Fruit fly (Drosophila melanogaster) whole organism, embryonic: ENCODE measurements around the gene CG3999.
A peak's percentile ranks its signal among the peaks of the same experiment; 100 is the strongest.

Source experiments
- Atf-2 ChIP-seq: fragments of 200-800 bp; sonication (Bioruptor generic); optimal IDR thresholded peaks from 2 replicates; lab custom pipeline; 2016; ENCODE audit warnings: missing biosample characterization, missing genetic modification characterization
- Atf6 ChIP-seq: fragments of 200-800 bp; sonication (Bioruptor generic); IDR thresholded peaks from 2 replicates; pipeline ENCODE4 v1.3.6; 2022; ENCODE audit warnings: missing biosample characterization, missing genetic modification characterization
- CG10321 ChIP-seq: fragments of 200-800 bp; sonication (Bioruptor generic); IDR thresholded peaks from 2 replicates; pipeline ENCODE4 v1.3.6; 2022; ENCODE audit warnings: missing biosample characterization, missing genetic modification characterization
- CG11504 ChIP-seq: fragments of 200-800 bp; sonication (Bioruptor generic); optimal IDR thresholded peaks from 3 replicates; lab custom pipeline; 2019; ENCODE audit warnings: missing biosample characterization, mild to moderate bottlenecking, missing genetic modification characterization, moderate library complexity
- CG1233 ChIP-seq: fragments of 200-800 bp; sonication (Bioruptor generic); optimal IDR thresholded peaks from 4 replicates; lab custom pipeline; 2018; ENCODE audit warnings: missing biosample characterization, mild to moderate bottlenecking, missing genetic modification characterization
- CG14860 ChIP-seq: fragments of 200-800 bp; sonication (Bioruptor generic); IDR thresholded peaks from 3 replicates; pipeline ENCODE4 v1.3.6; 2022; ENCODE audit warnings: missing biosample characterization, missing genetic modification characterization; ENCODE audit not compliant: partially characterized antibody
- CG14965 ChIP-seq: fragments of 200-800 bp; sonication (Bioruptor generic); optimal IDR thresholded peaks from 2 replicates; lab custom pipeline; 2016; ENCODE audit warnings: missing biosample characterization, missing genetic modification characterization, borderline replicate concordance
- CG16779 ChIP-seq: fragments of 200-800 bp; sonication (Bioruptor generic); IDR thresholded peaks from 2 replicates; pipeline ENCODE4 v1.3.6; 2022; ENCODE audit warnings: missing biosample characterization, missing genetic modification characterization
- CG2889 ChIP-seq: fragments of 200-800 bp; sonication (Bioruptor generic); IDR thresholded peaks from 3 replicates; pipeline ENCODE4 v1.3.6; 2022; ENCODE audit warnings: missing biosample characterization, missing genetic modification characterization
- CG31224 ChIP-seq: fragments of 200-800 bp; sonication (Bioruptor generic); IDR thresholded peaks from 2 replicates; pipeline ENCODE4 v1.3.6; 2022; ENCODE audit warnings: missing biosample characterization, missing genetic modification characterization
- CG32532 ChIP-seq: fragments of 200-800 bp; sonication (Bioruptor generic); IDR thresholded peaks from 2 replicates; pipeline ENCODE4 v1.3.6; 2022; ENCODE audit warnings: missing biosample characterization, missing genetic modification characterization
- CG33557 ChIP-seq: fragments of 200-800 bp; sonication (Bioruptor generic); optimal IDR thresholded peaks from 2 replicates; lab custom pipeline; 2019; ENCODE audit warnings: missing biosample characterization, mild to moderate bottlenecking, missing genetic modification characterization, moderate library complexity
- CG4424 ChIP-seq: fragments of 200-800 bp; sonication (Bioruptor generic); optimal IDR thresholded peaks from 3 replicates; lab custom pipeline; 2016; ENCODE audit warnings: missing biosample characterization, missing genetic modification characterization
- CG6813 ChIP-seq: fragments of 200-800 bp; sonication (Bioruptor generic); optimal IDR thresholded peaks from 2 replicates; lab custom pipeline; 2017; ENCODE audit warnings: missing biosample characterization, missing genetic modification characterization, mild to moderate bottlenecking, moderate library complexity, missing genetic modification reagents
- CG7786 ChIP-seq: fragments of 200-800 bp; sonication (Bioruptor generic); optimal IDR thresholded peaks from 2 replicates; lab custom pipeline; 2016; ENCODE audit warnings: missing biosample characterization, missing genetic modification characterization
- CG9932 ChIP-seq: fragments of 200-800 bp; sonication (Bioruptor generic); IDR thresholded peaks from 2 replicates; pipeline ENCODE4 v1.3.6; 2022; ENCODE audit warnings: missing biosample characterization, missing genetic modification characterization
- CHES-1-like ChIP-seq: fragments of 200-800 bp; sonication (Bioruptor generic); optimal IDR thresholded peaks from 2 replicates; lab custom pipeline; 2016; ENCODE audit warnings: missing biosample characterization, missing genetic modification characterization
- Deaf1 ChIP-seq: fragments of 200-800 bp; optimal IDR thresholded peaks from 3 replicates; lab custom pipeline; 2019; ENCODE audit warnings: missing biosample characterization, mild to moderate bottlenecking, missing genetic modification characterization, moderate library complexity
- Dfd ChIP-seq, 2 experiments: fragments of >200 bp; optimal IDR thresholded peaks; 2 replicates each; lab custom pipeline; 2017; ENCODE audit warnings: missing biosample characterization in 2 of 2, missing genetic modification characterization in 2 of 2
- E2f2 ChIP-seq: fragments of 200-800 bp; sonication (Bioruptor generic); IDR thresholded peaks from 2 replicates; pipeline ENCODE4 v1.3.6; 2022; ENCODE audit warnings: missing biosample characterization, missing genetic modification characterization
- HLHmδ ChIP-seq: fragments of 200-800 bp; sonication (Bioruptor generic); optimal IDR thresholded peaks from 2 replicates; lab custom pipeline; 2018; ENCODE audit warnings: missing biosample characterization, mild to moderate bottlenecking, missing genetic modification characterization, moderate library complexity
- Nf-YC ChIP-seq: fragments of 200-800 bp; optimal IDR thresholded peaks from 3 replicates; lab custom pipeline; 2019; ENCODE audit warnings: missing biosample characterization, mild to moderate bottlenecking, missing genetic modification characterization, moderate library complexity
- Oaz ChIP-seq: fragments of 200-800 bp; sonication (Bioruptor generic); IDR thresholded peaks from 2 replicates; pipeline ENCODE4 v1.3.6; 2022; ENCODE audit warnings: missing biosample characterization, missing genetic modification characterization
- Oli ChIP-seq: fragments of 200-800 bp; sonication (Bioruptor generic); optimal IDR thresholded peaks from 2 replicates; lab custom pipeline; 2018; ENCODE audit warnings: missing biosample characterization, mild to moderate bottlenecking, missing genetic modification characterization, moderate library complexity
- Sox100B ChIP-seq: fragments of 200-800 bp; sonication (Bioruptor generic); optimal IDR thresholded peaks from 3 replicates; lab custom pipeline; 2018; ENCODE audit warnings: missing biosample characterization, mild to moderate bottlenecking, missing genetic modification characterization
- Sox102F ChIP-seq: fragments of 200-800 bp; sonication (Bioruptor generic); optimal IDR thresholded peaks from 2 replicates; lab custom pipeline; 2018; ENCODE audit warnings: missing biosample characterization, mild to moderate bottlenecking, missing genetic modification characterization, moderate library complexity
- TFAM ChIP-seq: fragments of 200-800 bp; sonication (Bioruptor generic); optimal IDR thresholded peaks from 2 replicates; lab custom pipeline; 2017; ENCODE audit warnings: missing biosample characterization, missing genetic modification characterization, inconsistent platforms
- Tbp ChIP-seq: fragments of >200 bp; optimal IDR thresholded peaks from 2 replicates; lab custom pipeline; 2018; ENCODE audit warnings: missing biosample characterization, missing genetic modification characterization
- Xrp1 ChIP-seq: fragments of 200-800 bp; sonication (Bioruptor generic); IDR thresholded peaks from 2 replicates; pipeline ENCODE4 v1.3.6; 2022; ENCODE audit warnings: missing biosample characterization, missing genetic modification characterization
- YL-1 ChIP-seq: fragments of 200-800 bp; sonication (Bioruptor generic); optimal IDR thresholded peaks from 3 replicates; lab custom pipeline; 2017; ENCODE audit warnings: missing biosample characterization, mild to moderate bottlenecking, missing genetic modification characterization
- ab ChIP-seq: fragments of 200-800 bp; sonication (Bioruptor generic); optimal IDR thresholded peaks from 2 replicates; lab custom pipeline; 2016; ENCODE audit warnings: missing biosample characterization, missing genetic modification characterization
- ash1 ChIP-seq: fragments of 200-800 bp; sonication (Bioruptor generic); optimal IDR thresholded peaks from 2 replicates; lab custom pipeline; 2018; ENCODE audit warnings: missing biosample characterization, mild to moderate bottlenecking, missing genetic modification characterization
- cad ChIP-seq: fragments of >200 bp; optimal IDR thresholded peaks from 2 replicates; lab custom pipeline; 2017; ENCODE audit warnings: missing biosample characterization, missing genetic modification characterization
- cas ChIP-seq: fragments of 200-800 bp; sonication (Bioruptor generic); IDR thresholded peaks from 2 replicates; pipeline ENCODE4 v1.3.6; 2022; ENCODE audit warnings: missing biosample characterization, missing genetic modification characterization
- dm ChIP-seq: fragments of 200-800 bp; sonication (Bioruptor generic); optimal IDR thresholded peaks from 3 replicates; lab custom pipeline; 2016; ENCODE audit warnings: missing biosample characterization, missing genetic modification characterization
- fd102C ChIP-seq: fragments of 200-800 bp; sonication (Bioruptor generic); optimal IDR thresholded peaks from 2 replicates; lab custom pipeline; 2018; ENCODE audit warnings: missing biosample characterization, mild to moderate bottlenecking, missing genetic modification characterization, moderate library complexity
- gce ChIP-seq: fragments of 200-800 bp; sonication (Bioruptor generic); IDR thresholded peaks from 3 replicates; pipeline ENCODE4 v1.3.6; 2022; ENCODE audit warnings: missing biosample characterization, missing genetic modification characterization
- gcm2 ChIP-seq: fragments of 200-800 bp; sonication (Bioruptor generic); optimal IDR thresholded peaks from 2 replicates; lab custom pipeline; 2016; ENCODE audit warnings: missing biosample characterization, missing genetic modification characterization
- hb ChIP-seq: fragments of 200-800 bp; sonication (Bioruptor generic); IDR thresholded peaks from 3 replicates; pipeline ENCODE4 v1.3.6; 2022; ENCODE audit warnings: missing biosample characterization, missing genetic modification characterization; ENCODE audit not compliant: partially characterized antibody
- ind ChIP-seq: fragments of 200-800 bp; sonication (Bioruptor generic); optimal IDR thresholded peaks from 3 replicates; lab custom pipeline; 2016; ENCODE audit warnings: missing biosample characterization, missing genetic modification characterization
- insv ChIP-seq, 2 experiments: fragments of 200-800 bp; sonication (Bioruptor generic); optimal IDR thresholded peaks; 3 replicates each; lab custom pipeline; 2016 to 2018; ENCODE audit warnings: missing biosample characterization in 2 of 2, missing genetic modification characterization in 2 of 2
- org-1 ChIP-seq: fragments of 200-800 bp; sonication (Bioruptor generic); optimal IDR thresholded peaks from 2 replicates; lab custom pipeline; 2017; ENCODE audit warnings: missing biosample characterization, missing genetic modification characterization
- seq ChIP-seq: fragments of 200-800 bp; sonication (Bioruptor generic); IDR thresholded peaks from 2 replicates; pipeline ENCODE4 v1.3.6; 2022; ENCODE audit warnings: missing biosample characterization, missing genetic modification characterization
- sisA ChIP-seq: fragments of 200-800 bp; sonication (Bioruptor generic); IDR thresholded peaks from 2 replicates; pipeline ENCODE4 v1.3.6; 2022; ENCODE audit warnings: missing biosample characterization, missing genetic modification characterization
- slp2 ChIP-seq: fragments of 200-800 bp; sonication (Bioruptor generic); optimal IDR thresholded peaks from 2 replicates; lab custom pipeline; 2016; ENCODE audit warnings: missing biosample characterization, missing genetic modification characterization
- so ChIP-seq: fragments of 200-800 bp; sonication (Bioruptor generic); IDR thresholded peaks from 3 replicates; pipeline ENCODE4 v1.3.6; 2022; ENCODE audit warnings: missing biosample characterization, missing genetic modification characterization
- sqz ChIP-seq: fragments of 200-800 bp; sonication (Bioruptor generic); optimal IDR thresholded peaks from 3 replicates; lab custom pipeline; 2018; ENCODE audit warnings: missing biosample characterization, mild to moderate bottlenecking, missing genetic modification characterization
- tup ChIP-seq: fragments of 200-800 bp; sonication (Bioruptor generic); optimal IDR thresholded peaks from 2 replicates; lab custom pipeline; 2016; ENCODE audit warnings: missing biosample characterization, mild to moderate bottlenecking, missing genetic modification characterization, moderate library complexity

Gene CG3999

DNA sequence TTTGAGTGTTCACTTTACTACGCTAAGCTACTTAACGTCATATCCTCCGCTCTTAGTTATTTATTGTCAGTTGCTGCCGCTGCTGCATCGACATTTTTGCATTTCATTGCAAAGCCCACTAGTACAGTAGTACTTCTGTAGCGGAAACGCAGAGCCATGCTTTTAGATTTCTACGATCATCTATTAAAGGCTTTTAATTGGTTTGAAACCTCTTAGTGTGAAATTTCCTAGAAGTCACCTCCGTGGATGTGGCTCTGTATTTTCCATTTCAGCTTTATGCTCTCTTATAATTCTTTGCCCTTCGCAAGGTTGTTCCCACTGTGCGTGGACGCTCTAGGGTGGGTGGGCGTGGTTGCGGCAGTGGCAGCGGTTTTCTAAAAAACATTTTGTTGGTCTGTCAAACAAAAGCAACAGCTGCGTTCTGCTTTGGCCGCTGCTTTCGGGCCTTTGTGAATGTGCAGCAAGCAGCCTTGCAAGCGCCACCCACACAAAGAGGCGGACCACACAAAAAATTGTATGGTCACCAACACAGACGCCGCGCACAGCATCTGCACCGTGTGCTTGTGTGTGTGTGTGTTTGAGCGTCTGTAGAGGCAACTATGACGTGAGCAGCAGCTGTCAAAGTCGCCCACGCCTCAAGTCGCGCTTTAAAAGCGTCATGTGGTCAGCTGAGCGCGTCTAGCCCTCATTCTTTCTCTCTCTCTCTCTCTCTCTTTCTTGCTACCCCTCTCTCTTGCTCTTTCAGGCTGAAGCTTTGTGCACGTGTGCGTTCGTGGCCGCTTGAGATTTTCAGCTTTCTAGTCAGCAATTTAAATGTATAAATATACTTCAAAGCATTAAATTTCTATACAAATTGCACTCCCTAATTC, 15.5 kb downstream of the CG3999 start (continued):
- TF ChIP-seq dm (GFP tag; lab: Kevin White, UChicago) (no peak), CG14965 (GFP tag; lab: Kevin White, UChicago) (no peak), Dfd (GFP tag; optimal IDR thresholded peaks at IDR 0.05; lab: Kevin White, UChicago) (no peak), CG2889 (no peak), gce (GFP tag; lab: Robert Waterston, UW) (no peak), HLHmδ (GFP tag; lab: Kevin White, UChicago) (no peak), Atf-2 (GFP tag; lab: Kevin White, UChicago) (no peak), Sox102F (GFP tag; lab: Kevin White, UChicago) (peak; percentile 29), CG16779 (GFP tag; lab: Robert Waterston, UW) (peak; percentile 39; the same call in 1 of the 2 replicates), slp2 (GFP tag; lab: Kevin White, UChicago) (no peak), YL-1 (GFP tag; lab: Kevin White, UChicago) (no peak), Atf6 (GFP tag; lab: Robert Waterston, UW) (no peak), CG6813 (GFP tag; lab: Kevin White, UChicago) (no peak), cas (GFP tag; lab: Robert Waterston, UW) (no peak), sisA (GFP tag; lab: Robert Waterston, UW) (peak; percentile 11; the same call in 1 of the 2 replicates), fd102C (GFP tag; lab: Kevin White, UChicago) (no peak), seq (GFP tag; lab: Robert Waterston, UW) (no peak), ind (GFP tag; lab: Kevin White, UChicago) (peak; percentile 23), Xrp1 (peak; percentile 20; the same call in 1 of the 2 replicates), CG14860 (GFP tag; lab: Robert Waterston, UW) (no peak), CG11504 (tag; lab: Kevin White, UChicago) (peak; percentile 15), Oaz (GFP tag; lab: Robert Waterston, UW) (no peak), E2f2 (GFP tag; lab: Robert Waterston, UW) (no peak), gcm2 (GFP tag; lab: Kevin White, UChicago) (no peak), CG32532 (GFP tag; lab: Robert Waterston, UW) (no peak), CG1233 (no peak), Oli (peak; percentile 9), Sox100B (GFP tag; lab: Kevin White, UChicago) (no peak), CG7786 (GFP tag; lab: Kevin White, UChicago) (no peak), org-1 (GFP tag; lab: Kevin White, UChicago) (no peak), cad (GFP tag; lab: Kevin White, UChicago) (no peak), tup (GFP tag; lab: Kevin White, UChicago) (no peak), hb (GFP tag; lab: Robert Waterston, UW) (no peak), CHES-1-like (GFP tag; lab: Kevin White, UChicago) (no peak), sqz (GFP tag; lab: Kevin White, UChicago) (no peak)

DNA sequence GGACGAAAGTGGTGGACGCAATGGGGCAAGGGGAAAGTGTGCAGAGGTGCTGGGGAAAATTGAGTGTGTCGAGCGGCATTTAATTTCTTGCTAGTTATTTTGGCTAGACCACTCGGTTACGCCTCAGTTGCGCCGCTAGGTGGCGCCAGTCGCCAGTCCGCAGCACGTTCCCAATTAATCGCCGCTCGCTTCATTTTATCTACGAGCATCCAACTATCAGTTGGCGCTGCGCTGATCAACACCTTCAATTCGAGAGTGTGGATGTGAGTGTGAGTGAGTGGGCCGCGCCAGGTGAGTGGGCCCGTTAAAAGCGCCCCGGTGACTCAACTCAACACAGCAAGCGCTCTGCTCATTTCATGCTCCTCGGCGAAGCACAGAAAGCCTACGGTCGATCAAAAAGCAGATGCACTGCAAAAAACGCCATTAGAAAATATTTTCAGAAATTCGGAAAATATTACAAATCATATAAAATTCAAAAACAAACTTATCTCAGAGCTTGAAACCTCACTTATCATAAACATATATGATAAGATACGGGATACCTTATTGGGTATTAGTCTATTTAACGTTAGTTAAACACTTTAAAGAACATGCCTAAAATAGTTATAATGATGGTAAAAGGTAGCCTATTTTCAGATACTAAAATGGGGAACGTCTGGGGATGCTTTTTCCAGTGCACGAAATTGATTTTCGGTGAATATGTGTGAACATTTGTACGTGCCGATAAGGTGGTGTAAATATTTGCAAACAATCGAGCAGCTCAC, 17.0 kb downstream of the CG3999 start:
- TF ChIP-seq CG9932 (GFP tag; lab: Robert Waterston, UW): peak; percentile 73
- peak; percentile 31 for TF ChIP-seq ab (GFP tag; lab: Kevin White, UChicago)
- peak; percentile 67 for TF ChIP-seq Nf-YC (tag; lab: Kevin White, UChicago)
- TF ChIP-seq CG4424 (GFP tag; lab: Kevin White, UChicago): peak; percentile 79
- peak; percentile 42 for TF ChIP-seq TFAM (GFP tag; lab: Kevin White, UChicago)
- peak; percentile 82 for TF ChIP-seq ind (GFP tag; lab: Kevin White, UChicago)
- TF ChIP-seq insv (GFP tag; optimal IDR thresholded peaks at IDR 0.05; lab: Kevin White, UChicago): peak in 1 of 2 experiments; percentile 5
- peak; percentile 56 for TF ChIP-seq CG31224 (GFP tag; lab: Robert Waterston, UW)
- peak; percentile 81 for TF ChIP-seq slp2 (GFP tag; lab: Kevin White, UChicago)
- no peak for TF ChIP-seq ash1 (GFP tag; lab: Kevin White, UChicago)
- TF ChIP-seq CG10321 (GFP tag; lab: Robert Waterston, UW): no peak
- no peak for TF ChIP-seq cas (GFP tag; lab: Robert Waterston, UW)
- TF ChIP-seq so (GFP tag; lab: Robert Waterston, UW): peak; percentile 74; the same call in 1 of the 3 replicates
- TF ChIP-seq Deaf1 (tag; lab: Kevin White, UChicago): peak; percentile 67
- no peak for TF ChIP-seq CG33557
- TF ChIP-seq Tbp (GFP tag; lab: Kevin White, UChicago): no peak
